Worm (Caenorhabditis elegans): ENCODE data around the gene T05C12.8.

DNA sequence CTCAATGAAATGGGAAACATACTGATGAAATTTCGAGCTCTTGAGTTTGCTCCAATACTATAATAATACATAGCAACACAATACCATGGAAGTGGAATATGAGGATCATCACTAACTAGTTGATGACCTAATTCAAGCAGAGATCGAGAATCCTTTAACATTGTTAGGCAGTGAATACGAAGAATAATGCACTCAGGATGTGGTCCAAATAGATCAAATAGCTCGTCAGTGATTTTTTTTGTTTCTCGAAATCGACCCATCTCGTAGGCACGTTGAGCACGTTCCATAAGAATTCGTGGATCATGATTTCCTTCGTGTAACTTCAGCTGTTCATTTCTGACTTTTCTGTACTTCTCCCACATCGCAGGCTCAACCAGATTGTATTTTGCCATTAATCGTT is 29.4 kb downstream of the T05C12.8 start:
- TF ChIP-seq nhr-237 (tag; optimal IDR thresholded peaks at IDR 0.05) (no peak), ztf-4 (tag; optimal IDR thresholded peaks at IDR 0.05) (no peak), lin-39 (tag; optimal IDR thresholded peaks at IDR 0.05) (no peak), nfya-1 (tag; optimal IDR thresholded peaks at IDR 0.05; ENCODE audit: insufficient read depth) (no peak), daf-12 (tag; optimal IDR thresholded peaks at IDR 0.05) (no peak), fos-1 (tag; optimal IDR thresholded peaks at IDR 0.05) (no peak)

Measured in whole organism, L3 larva.